Fruit fly (Drosophila melanogaster): Measurements from ENCODE around the gene comm2.
A peak's percentile ranks its signal among the peaks of the same experiment; 100 is the strongest.

comm2 gene

DNA sequence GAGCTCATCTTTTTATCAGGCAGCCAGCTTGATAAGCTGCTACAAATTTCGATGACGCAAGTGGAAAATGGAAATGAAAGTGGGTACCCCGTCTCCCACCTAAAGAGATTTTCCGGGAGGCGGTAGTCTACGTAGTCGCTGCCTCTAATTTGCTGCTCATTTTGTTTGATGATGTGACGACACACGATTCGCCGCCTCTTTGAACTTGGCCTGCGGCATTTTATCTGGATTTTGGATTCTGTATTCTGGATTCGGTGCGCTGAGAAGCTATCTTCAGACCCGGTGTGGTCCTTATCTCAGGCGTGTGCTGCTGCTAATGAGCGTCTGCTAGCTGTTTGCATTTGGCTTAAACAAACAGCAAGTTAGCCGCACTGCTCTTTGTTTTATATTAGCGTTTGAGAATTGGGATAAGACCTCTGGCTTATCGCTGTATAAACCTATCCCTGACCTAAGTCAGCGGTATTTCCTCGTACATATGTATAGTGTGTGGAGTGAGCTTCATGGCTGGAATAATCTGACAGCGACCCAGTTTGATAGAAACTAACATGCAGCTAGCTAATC lies 14.4 kb upstream of the comm2 start (continued):
- TF ChIP-seq CG11504 (tag; optimal IDR thresholded peaks at IDR 0.05), result peak; percentile 37
- no peak for TF ChIP-seq Scr (GFP tag; IDR thresholded peaks at IDR 0.05; ENCODE audit: partially characterized antibody)
- TF ChIP-seq gsb-n (tag; optimal IDR thresholded peaks at IDR 0.05), result peak; percentile 43
- TF ChIP-seq CG32767 (GFP tag; IDR thresholded peaks at IDR 0.05), result no peak
- TF ChIP-seq CG31388 (GFP tag; optimal IDR thresholded peaks at IDR 0.05), result no peak
- no peak for TF ChIP-seq CG3995 (GFP tag; optimal IDR thresholded peaks at IDR 0.05)
- no peak for TF ChIP-seq Dll (GFP tag; IDR thresholded peaks at IDR 0.05; ENCODE audit: partially characterized antibody)
- TF ChIP-seq CG4360 (GFP tag; IDR thresholded peaks at IDR 0.05), result peak; percentile 60
- peak; percentile 44 for TF ChIP-seq sd (tag; optimal IDR thresholded peaks at IDR 0.05)
- no peak for TF ChIP-seq Opbp (GFP tag; IDR thresholded peaks at IDR 0.05; ENCODE audit: partially characterized antibody)
- TF ChIP-seq Rx (GFP tag; IDR thresholded peaks at IDR 0.05), result no peak
- TF ChIP-seq nerfin-1 (tag; optimal IDR thresholded peaks at IDR 0.05), result peak; percentile 7
- 0 out of 3 replicates have a peak, but pooled peaks have one; percentile 27 for TF ChIP-seq CG17361 (GFP tag; IDR thresholded peaks at IDR 0.05)
- TF ChIP-seq CG7928 (GFP tag; optimal IDR thresholded peaks at IDR 0.05), result no peak
- TF ChIP-seq CG9727 (GFP tag; optimal IDR thresholded peaks at IDR 0.05), result peak; percentile 78
- TF ChIP-seq bcd (GFP tag; optimal IDR thresholded peaks at IDR 0.05), result peak; percentile 59
- TF ChIP-seq Xbp1 (GFP tag; optimal IDR thresholded peaks at IDR 0.05), result peak; percentile 4
- peak; percentile 77 for TF ChIP-seq grn (GFP tag; optimal IDR thresholded peaks at IDR 0.05)
- TF ChIP-seq CG8765 (GFP tag; IDR thresholded peaks at IDR 0.05), result no peak
- TF ChIP-seq CG12942 (GFP tag; optimal IDR thresholded peaks at IDR 0.05), result peak; percentile 41
- peak; percentile 44 for TF ChIP-seq fd3F (GFP tag; optimal IDR thresholded peaks at IDR 0.05)
- 0 out of 3 replicates have a peak, but pooled peaks have one; percentile 22 for TF ChIP-seq ase (GFP tag; IDR thresholded peaks at IDR 0.05)
- peak; percentile 73 for TF ChIP-seq eyg (GFP tag; optimal IDR thresholded peaks at IDR 0.05)
- TF ChIP-seq trh (GFP tag; optimal IDR thresholded peaks at IDR 0.05), result peak; percentile 59
- TF ChIP-seq MBD-R2 (GFP tag; IDR thresholded peaks at IDR 0.05), result no peak; the same call in 1 of the 2 replicates
- TF ChIP-seq fd102C (GFP tag; optimal IDR thresholded peaks at IDR 0.05), result peak; percentile 85
- TF ChIP-seq inv (GFP tag; IDR thresholded peaks at IDR 0.05; ENCODE audit: partially characterized antibody), result no peak
- TF ChIP-seq Nf-YA (GFP tag; IDR thresholded peaks at IDR 0.05), result peak; percentile 69; the same call in 1 of the 2 replicates
- TF ChIP-seq H2.0 (GFP tag; IDR thresholded peaks at IDR 0.05), result no peak
- no peak for TF ChIP-seq gt (GFP tag; IDR thresholded peaks at IDR 0.05)
- peak; percentile 74 for TF ChIP-seq CG4854 (GFP tag; optimal IDR thresholded peaks at IDR 0.05)
- peak; percentile 78 for TF ChIP-seq Xrp1 (GFP tag; IDR thresholded peaks at IDR 0.05)
- TF ChIP-seq CG33213 (GFP tag; optimal IDR thresholded peaks at IDR 0.05), result peak; percentile 77
- TF ChIP-seq CG8388 (GFP tag; optimal IDR thresholded peaks at IDR 0.05), result no peak
- no peak for TF ChIP-seq dimm (GFP tag; IDR thresholded peaks at IDR 0.05)
- no peak for TF ChIP-seq Elba2 (GFP tag; optimal IDR thresholded peaks at IDR 0.05)
- peak; percentile 67 for TF ChIP-seq CG1603 (tag; optimal IDR thresholded peaks at IDR 0.05)
- no peak for TF ChIP-seq Ada2b (GFP tag; IDR thresholded peaks at IDR 0.05)
- peak; percentile 70 for TF ChIP-seq CG7987 (GFP tag; optimal IDR thresholded peaks at IDR 0.05)
- TF ChIP-seq CG7372 (GFP tag; IDR thresholded peaks at IDR 0.05), result no peak
- peak; percentile 21 for TF ChIP-seq Atf3 (GFP tag; optimal IDR thresholded peaks at IDR 0.05)
- TF ChIP-seq CG13424 (tag; optimal IDR thresholded peaks at IDR 0.05), result peak; percentile 41
- TF ChIP-seq CG7271 (tag; optimal IDR thresholded peaks at IDR 0.05), result peak; percentile 64
- TF ChIP-seq Abd-B (GFP tag; optimal IDR thresholded peaks at IDR 0.05), result no peak
- no peak for TF ChIP-seq aop (GFP tag; IDR thresholded peaks at IDR 0.05)
- no peak for TF ChIP-seq Ravus (GFP tag; IDR thresholded peaks at IDR 0.05)
- TF ChIP-seq zfh2 (GFP tag; optimal IDR thresholded peaks at IDR 0.05), result no peak
- TF ChIP-seq stwl (tag; optimal IDR thresholded peaks at IDR 0.05), result no peak
- no peak for TF ChIP-seq CG2889 (GFP tag; IDR thresholded peaks at IDR 0.05)
- TF ChIP-seq CG12155 (GFP tag; optimal IDR thresholded peaks at IDR 0.05), result no peak
- TF ChIP-seq CG12219 (GFP tag; optimal IDR thresholded peaks at IDR 0.05), result peak; percentile 44
